Worm (Caenorhabditis elegans) whole organism, L3 larva: Measurements from ENCODE around the gene C01G6.2.

Source experiments
- ZK546.5 ChIP-seq: sonication (generic microtip); optimal IDR thresholded peaks from 2 replicates; lab custom pipeline; 2017; ENCODE audit warnings: missing biosample characterization, missing genetic modification characterization
- aly-2 ChIP-seq: fragments of 150-350 bp; optimal IDR thresholded peaks from 2 replicates; lab custom pipeline; 2014; ENCODE audit warnings: missing biosample characterization, missing genetic modification characterization
- ama-1 ChIP-seq: fragments of 150-350 bp; optimal IDR thresholded peaks from 2 replicates; lab custom pipeline; 2018
- ceh-28 ChIP-seq: fragments of 150-350 bp; optimal IDR thresholded peaks from 2 replicates; lab custom pipeline; 2014; ENCODE audit warnings: missing biosample characterization, missing genetic modification reagents, missing genetic modification characterization
- ceh-82 ChIP-seq: fragments of 150-350 bp; optimal IDR thresholded peaks from 2 replicates; lab custom pipeline; 2014; ENCODE audit warnings: missing biosample characterization, missing genetic modification characterization
- ceh-9 ChIP-seq: sonication (generic microtip); optimal IDR thresholded peaks from 2 replicates; lab custom pipeline; 2018; ENCODE audit warnings: missing biosample characterization, missing genetic modification characterization
- daf-12 ChIP-seq: fragments of 150-350 bp; optimal IDR thresholded peaks from 2 replicates; lab custom pipeline; 2014; ENCODE audit warnings: missing biosample characterization, missing genetic modification reagents, missing genetic modification characterization
- egl-27 ChIP-seq: sonication (generic microtip); optimal IDR thresholded peaks from 4 replicates; lab custom pipeline; 2017; ENCODE audit warnings: missing biosample characterization, missing genetic modification reagents, missing genetic modification characterization
- egl-5 ChIP-seq: fragments of 150-350 bp; optimal IDR thresholded peaks from 2 replicates; lab custom pipeline; 2017; ENCODE audit warnings: missing biosample characterization, missing genetic modification reagents, missing genetic modification characterization, inconsistent platforms
- elt-1 ChIP-seq: fragments of 150-350 bp; optimal IDR thresholded peaks from 2 replicates; lab custom pipeline; 2014; ENCODE audit warnings: missing biosample characterization, missing genetic modification characterization
- elt-2 ChIP-seq: sonication (generic microtip); optimal IDR thresholded peaks from 2 replicates; lab custom pipeline; 2016; ENCODE audit warnings: missing genetic modification reagents, mild to moderate bottlenecking, missing genetic modification characterization, missing compliant biosample characterization
- elt-3 ChIP-seq, 3 experiments: fragments of 150-350 bp in 1 of 3; sonication (generic microtip) in 2 of 3; optimal IDR thresholded peaks; 2 replicates in 2 of 3; 4 replicates in 1 of 3; lab custom pipeline; 2014 to 2017; ENCODE audit warnings: missing biosample characterization in 3 of 3, missing genetic modification characterization in 3 of 3
- fkh-10 ChIP-seq: sonication (generic microtip); optimal IDR thresholded peaks from 2 replicates; lab custom pipeline; 2017; ENCODE audit warnings: missing biosample characterization, missing genetic modification reagents, missing genetic modification characterization
- fkh-2 ChIP-seq: fragments of 150-350 bp; optimal IDR thresholded peaks from 2 replicates; lab custom pipeline; 2014; ENCODE audit warnings: missing biosample characterization, missing genetic modification reagents, missing genetic modification characterization
- hmg-11 ChIP-seq: sonication (generic microtip); optimal IDR thresholded peaks from 2 replicates; lab custom pipeline; 2016; ENCODE audit warnings: missing genetic modification characterization, missing compliant biosample characterization
- jun-1 ChIP-seq: fragments of 150-350 bp; optimal IDR thresholded peaks from 2 replicates; lab custom pipeline; 2014; ENCODE audit warnings: missing biosample characterization, missing genetic modification reagents, missing genetic modification characterization
- lin-15B ChIP-seq: fragments of 150-350 bp; optimal IDR thresholded peaks from 2 replicates; lab custom pipeline; 2014; ENCODE audit warnings: missing biosample characterization, missing genetic modification characterization
- lin-39 ChIP-seq: fragments of 150-350 bp; optimal IDR thresholded peaks from 2 replicates; lab custom pipeline; 2018; ENCODE audit warnings: missing biosample characterization, missing genetic modification reagents, missing genetic modification characterization
- lsy-12 ChIP-seq: sonication (generic microtip); optimal IDR thresholded peaks from 2 replicates; lab custom pipeline; 2016; ENCODE audit warnings: mild to moderate bottlenecking, missing genetic modification characterization, missing compliant biosample characterization
- mdl-1 ChIP-seq: fragments of 150-350 bp; optimal IDR thresholded peaks from 2 replicates; lab custom pipeline; 2014; ENCODE audit warnings: missing biosample characterization, missing genetic modification characterization
- mml-1 ChIP-seq: fragments of 150-350 bp; sonication (generic microtip); optimal IDR thresholded peaks from 3 replicates; lab custom pipeline; 2014; ENCODE audit warnings: missing biosample characterization, missing genetic modification characterization
- nhr-11 ChIP-seq: fragments of 150-350 bp; optimal IDR thresholded peaks from 2 replicates; lab custom pipeline; 2014; ENCODE audit warnings: missing biosample characterization, missing genetic modification characterization
- nhr-12 ChIP-seq: fragments of 150-350 bp; optimal IDR thresholded peaks from 2 replicates; lab custom pipeline; 2014; ENCODE audit warnings: missing biosample characterization, missing genetic modification characterization
- nhr-23 ChIP-seq: fragments of 150-350 bp; optimal IDR thresholded peaks from 2 replicates; lab custom pipeline; 2014; ENCODE audit warnings: missing biosample characterization, missing genetic modification reagents, missing genetic modification characterization
- nhr-237 ChIP-seq: fragments of 150-350 bp; optimal IDR thresholded peaks from 2 replicates; lab custom pipeline; 2014; ENCODE audit warnings: missing biosample characterization, missing genetic modification characterization
- nhr-25 ChIP-seq: sonication (generic microtip); optimal IDR thresholded peaks from 2 replicates; lab custom pipeline; 2017; ENCODE audit warnings: missing biosample characterization, missing genetic modification characterization
- nhr-28 ChIP-seq: fragments of 150-350 bp; optimal IDR thresholded peaks from 2 replicates; lab custom pipeline; 2014; ENCODE audit warnings: missing biosample characterization, missing genetic modification characterization
- nhr-43 ChIP-seq: sonication (generic microtip); optimal IDR thresholded peaks from 2 replicates; lab custom pipeline; 2016; ENCODE audit warnings: mild to moderate bottlenecking, missing genetic modification characterization, missing compliant biosample characterization; ENCODE audit not compliant: poor library complexity, severe bottlenecking
- nhr-67 ChIP-seq: fragments of 150-350 bp; optimal IDR thresholded peaks from 2 replicates; lab custom pipeline; 2014; ENCODE audit warnings: missing biosample characterization, missing genetic modification characterization
- nhr-76 ChIP-seq: fragments of 150-350 bp; sonication (generic microtip); optimal IDR thresholded peaks from 5 replicates; lab custom pipeline; 2014; ENCODE audit warnings: missing biosample characterization, missing genetic modification characterization
- nhr-77 ChIP-seq: fragments of 150-350 bp; optimal IDR thresholded peaks from 2 replicates; lab custom pipeline; 2014; ENCODE audit warnings: missing biosample characterization, missing genetic modification characterization
- pha-4 ChIP-seq: fragments of 150-350 bp; optimal IDR thresholded peaks from 2 replicates; lab custom pipeline; 2014; ENCODE audit warnings: missing biosample characterization, missing genetic modification reagents, missing genetic modification characterization
- pqm-1 ChIP-seq: fragments of 150-350 bp; optimal IDR thresholded peaks from 2 replicates; lab custom pipeline; 2017; ENCODE audit warnings: missing biosample characterization, missing genetic modification characterization, inconsistent platforms
- sea-2 ChIP-seq: fragments of 150-350 bp; sonication (generic microtip); optimal IDR thresholded peaks from 4 replicates; lab custom pipeline; 2014; ENCODE audit warnings: missing biosample characterization, missing genetic modification reagents, missing genetic modification characterization
- skn-1 ChIP-seq: fragments of 150-350 bp; optimal IDR thresholded peaks from 2 replicates; lab custom pipeline; 2014; ENCODE audit warnings: missing biosample characterization, missing genetic modification characterization
- snpc-4 ChIP-seq: fragments of 150-350 bp; optimal IDR thresholded peaks from 2 replicates; lab custom pipeline; 2014; ENCODE audit warnings: missing biosample characterization, missing genetic modification characterization
- unc-39 ChIP-seq: sonication (generic microtip); optimal IDR thresholded peaks from 4 replicates; lab custom pipeline; 2017; ENCODE audit warnings: missing biosample characterization, missing genetic modification characterization
- unc-62 ChIP-seq: fragments of 150-350 bp; sonication (generic microtip); optimal IDR thresholded peaks from 4 replicates; lab custom pipeline; 2014; ENCODE audit warnings: missing biosample characterization, missing genetic modification reagents, missing genetic modification characterization
- zag-1 ChIP-seq: fragments of 150-350 bp; optimal IDR thresholded peaks from 2 replicates; lab custom pipeline; 2014; ENCODE audit warnings: missing biosample characterization, missing genetic modification characterization
- ztf-11 ChIP-seq: fragments of 150-350 bp; optimal IDR thresholded peaks from 2 replicates; lab custom pipeline; 2014; ENCODE audit warnings: missing biosample characterization, missing genetic modification characterization

The C01G6.2 gene

ce11 chrII:9266755-9267154 lies at the start of gene C01G6.2:
Gene C01G6.2 (plus strand): TSS chrII:9267055.
- no peak for TF ChIP-seq lsy-12
- no peak for TF ChIP-seq ama-1
- TF ChIP-seq egl-27 (tag; lab: Kevin White, UChicago) = no peak
- no peak for TF ChIP-seq ceh-9
- TF ChIP-seq zag-1 (tag; lab: Kevin White, UChicago) = no peak
- no peak for TF ChIP-seq fkh-2 (tag; lab: Kevin White, UChicago)
- TF ChIP-seq mml-1 = no peak
- no peak for TF ChIP-seq nhr-76 (tag; lab: Kevin White, UChicago)
- no peak for TF ChIP-seq ceh-82 (tag; lab: Kevin White, UChicago)
- no peak for TF ChIP-seq sea-2 (GFP tag; lab: Kevin White, UChicago)
- no peak for TF ChIP-seq elt-1 (tag; lab: Kevin White, UChicago)
- TF ChIP-seq ZK546.5 (tag; lab: Kevin White, UChicago) = no peak

DNA sequence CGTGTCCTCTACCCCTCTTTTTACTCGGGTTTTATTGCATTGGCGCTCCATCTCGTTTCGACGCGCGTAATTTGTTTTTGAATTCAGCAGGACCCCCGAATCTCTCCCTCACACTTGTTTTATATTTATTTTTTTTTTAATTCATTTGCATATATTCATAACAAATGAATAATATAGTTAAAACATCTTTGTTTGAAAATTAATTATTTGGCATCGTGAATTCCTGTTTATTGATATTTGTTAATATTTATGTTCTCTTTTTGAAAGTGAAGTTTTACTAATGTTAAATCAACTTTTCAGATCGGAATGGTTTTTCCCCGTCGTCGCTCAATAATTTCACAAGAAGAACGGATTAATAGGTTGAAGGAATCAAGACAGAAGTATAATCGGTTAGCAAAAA lies 43.9 kb upstream of the C01G6.2 start, which contains the start of gene ZK1067.3:
Gene ZK1067.3 (plus strand): TSS at position 301 of the 400 bp plus-strand sequence.
- TF ChIP-seq nhr-76 (tag; lab: Kevin White, UChicago) (no peak), mml-1 (no peak), lin-39 (tag; lab: Kevin White, UChicago) (no peak), lin-15B (no peak), nhr-237 (tag; lab: Kevin White, UChicago) (no peak), unc-62 (GFP tag; lab: Kevin White, UChicago) (no peak), elt-2 (tag; lab: Kevin White, UChicago) (no peak), ztf-11 (tag; lab: Kevin White, UChicago) (no peak), daf-12 (no peak)

ce11 chrII:9227134-9227533 lies 39.7 kb upstream of the C01G6.2 start, which contains the start of gene abu-14:
Gene abu-14 (minus strand): TSS chrII:9227214.
- TF ChIP-seq unc-62 (GFP tag; lab: Kevin White, UChicago) = no peak
- TF ChIP-seq mdl-1 (tag; lab: Kevin White, UChicago) = no peak
- TF ChIP-seq jun-1 (tag; lab: Kevin White, UChicago) = no peak
- no peak for TF ChIP-seq fkh-2 (tag; lab: Kevin White, UChicago)
- TF ChIP-seq ztf-11 (tag; lab: Kevin White, UChicago) = no peak
- TF ChIP-seq nhr-12 (tag; lab: Kevin White, UChicago) = no peak
- no peak for TF ChIP-seq zag-1 (tag; lab: Kevin White, UChicago)
- TF ChIP-seq aly-2 (tag; lab: Kevin White, UChicago) = no peak
- TF ChIP-seq egl-5 (tag; lab: Kevin White, UChicago) = no peak
- no peak for TF ChIP-seq nhr-28 (tag; lab: Kevin White, UChicago)
- no peak for TF ChIP-seq nhr-77
- TF ChIP-seq sea-2 (GFP tag; lab: Kevin White, UChicago) = no peak
- TF ChIP-seq fkh-10 = no peak
- no peak for TF ChIP-seq ceh-28
- TF ChIP-seq snpc-4 (tag; lab: Kevin White, UChicago) = no peak
- TF ChIP-seq nhr-25 (tag; lab: Kevin White, UChicago) = no peak

- no peak for TF ChIP-seq unc-62 (GFP tag; lab: Kevin White, UChicago)
- no peak for TF ChIP-seq nhr-11 (tag; lab: Kevin White, UChicago)
- TF ChIP-seq pha-4 = peak; percentile 64
- TF ChIP-seq mdl-1 (tag; lab: Kevin White, UChicago) = no peak
- no peak for TF ChIP-seq lsy-12
- peak; percentile 1 for TF ChIP-seq ceh-28
- TF ChIP-seq pqm-1 (tag; lab: Kevin White, UChicago) = peak; percentile 96
- TF ChIP-seq skn-1 (tag; lab: Kevin White, UChicago) = peak; percentile 82
- no peak for TF ChIP-seq fkh-2 (tag; lab: Kevin White, UChicago)
- TF ChIP-seq elt-2 (tag; lab: Kevin White, UChicago) = peak; percentile 86
These were observed 35.6 kb upstream of the C01G6.2 start, which contains the start of gene gst-13 for ce11 chrII:9231240-9231639. Gene gst-13 (plus strand): TSS chrII:9231457.

DNA sequence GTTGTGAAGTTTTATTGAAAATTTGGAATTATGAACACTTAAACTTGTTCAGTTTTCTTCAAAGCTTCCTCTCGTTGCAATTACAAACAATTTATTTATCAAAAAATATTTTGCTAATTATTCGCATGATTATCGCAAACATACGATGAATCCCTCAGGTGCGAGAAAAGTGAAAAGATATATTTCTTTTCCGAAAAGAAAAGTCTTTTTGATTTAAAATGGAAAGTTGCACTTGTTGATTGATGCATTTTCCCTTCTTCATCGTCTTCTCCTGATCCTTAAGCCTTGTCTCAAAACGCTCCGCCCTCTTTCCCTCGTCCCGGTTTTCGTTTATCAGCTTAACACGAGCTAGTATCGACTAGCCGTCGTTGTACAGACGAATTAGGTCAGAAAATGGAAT lies 34.4 kb upstream of the C01G6.2 start:
- TF ChIP-seq skn-1 (tag; lab: Kevin White, UChicago) = no peak
- no peak for TF ChIP-seq nhr-12 (tag; lab: Kevin White, UChicago)
- no peak for TF ChIP-seq nhr-237 (tag; lab: Kevin White, UChicago)
- TF ChIP-seq hmg-11 = no peak
- no peak for TF ChIP-seq unc-39 (tag; lab: Kevin White, UChicago)
- TF ChIP-seq ama-1 = no peak
- TF ChIP-seq fkh-10 = no peak
- no peak for TF ChIP-seq lsy-12
- TF ChIP-seq nhr-67 (tag; lab: Kevin White, UChicago) = no peak
- peak; percentile 16 for TF ChIP-seq nhr-23 (tag; lab: Kevin White, UChicago)
- no peak for TF ChIP-seq jun-1 (tag; lab: Kevin White, UChicago)
- TF ChIP-seq elt-3 (tag; optimal IDR thresholded peaks at IDR 0.05; lab: Kevin White, UChicago) = no peak
- TF ChIP-seq ceh-28 = no peak
- no peak for TF ChIP-seq pha-4
- TF ChIP-seq nhr-43 = peak; percentile 34
